Worm (Caenorhabditis elegans) whole organism, L3 larva: ENCODE measurements around the gene Y44A6D.7.

ENCODE experiments used
- R02D3.7 ChIP-seq: fragments of 150-350 bp; optimal IDR thresholded peaks from 2 replicates; lab custom pipeline; 2014; ENCODE audit warnings: missing biosample characterization, missing genetic modification characterization
- aly-2 ChIP-seq: fragments of 150-350 bp; optimal IDR thresholded peaks from 2 replicates; lab custom pipeline; 2014; ENCODE audit warnings: missing biosample characterization, missing genetic modification characterization
- ama-1 ChIP-seq: fragments of 150-350 bp; optimal IDR thresholded peaks from 2 replicates; lab custom pipeline; 2018
- ceh-16 ChIP-seq: sonication (generic microtip); optimal IDR thresholded peaks from 2 replicates; lab custom pipeline; 2017; ENCODE audit warnings: missing biosample characterization, missing genetic modification characterization
- ceh-28 ChIP-seq: fragments of 150-350 bp; optimal IDR thresholded peaks from 2 replicates; lab custom pipeline; 2014; ENCODE audit warnings: missing biosample characterization, missing genetic modification reagents, missing genetic modification characterization
- ceh-82 ChIP-seq: fragments of 150-350 bp; optimal IDR thresholded peaks from 2 replicates; lab custom pipeline; 2014; ENCODE audit warnings: missing biosample characterization, missing genetic modification characterization
- daf-12 ChIP-seq: fragments of 150-350 bp; optimal IDR thresholded peaks from 2 replicates; lab custom pipeline; 2014; ENCODE audit warnings: missing biosample characterization, missing genetic modification reagents, missing genetic modification characterization
- egl-27 ChIP-seq: sonication (generic microtip); optimal IDR thresholded peaks from 4 replicates; lab custom pipeline; 2017; ENCODE audit warnings: missing biosample characterization, missing genetic modification reagents, missing genetic modification characterization
- egl-5 ChIP-seq: fragments of 150-350 bp; optimal IDR thresholded peaks from 2 replicates; lab custom pipeline; 2017; ENCODE audit warnings: missing biosample characterization, missing genetic modification reagents, missing genetic modification characterization, inconsistent platforms
- elt-1 ChIP-seq: fragments of 150-350 bp; optimal IDR thresholded peaks from 2 replicates; lab custom pipeline; 2014; ENCODE audit warnings: missing biosample characterization, missing genetic modification characterization
- elt-2 ChIP-seq: sonication (generic microtip); optimal IDR thresholded peaks from 2 replicates; lab custom pipeline; 2016; ENCODE audit warnings: missing genetic modification reagents, mild to moderate bottlenecking, missing genetic modification characterization, missing compliant biosample characterization
- fkh-10 ChIP-seq: sonication (generic microtip); optimal IDR thresholded peaks from 2 replicates; lab custom pipeline; 2017; ENCODE audit warnings: missing biosample characterization, missing genetic modification reagents, missing genetic modification characterization
- fkh-2 ChIP-seq: fragments of 150-350 bp; optimal IDR thresholded peaks from 2 replicates; lab custom pipeline; 2014; ENCODE audit warnings: missing biosample characterization, missing genetic modification reagents, missing genetic modification characterization
- fos-1 ChIP-seq: fragments of 150-350 bp; optimal IDR thresholded peaks from 2 replicates; lab custom pipeline; 2014; ENCODE audit warnings: missing biosample characterization, missing genetic modification characterization
- hmg-11 ChIP-seq: sonication (generic microtip); optimal IDR thresholded peaks from 2 replicates; lab custom pipeline; 2016; ENCODE audit warnings: missing genetic modification characterization, missing compliant biosample characterization
- jun-1 ChIP-seq: fragments of 150-350 bp; optimal IDR thresholded peaks from 2 replicates; lab custom pipeline; 2014; ENCODE audit warnings: missing biosample characterization, missing genetic modification reagents, missing genetic modification characterization
- lin-15B ChIP-seq: fragments of 150-350 bp; optimal IDR thresholded peaks from 2 replicates; lab custom pipeline; 2014; ENCODE audit warnings: missing biosample characterization, missing genetic modification characterization
- lin-39 ChIP-seq: fragments of 150-350 bp; optimal IDR thresholded peaks from 2 replicates; lab custom pipeline; 2018; ENCODE audit warnings: missing biosample characterization, missing genetic modification reagents, missing genetic modification characterization
- lsy-12 ChIP-seq: sonication (generic microtip); optimal IDR thresholded peaks from 2 replicates; lab custom pipeline; 2016; ENCODE audit warnings: mild to moderate bottlenecking, missing genetic modification characterization, missing compliant biosample characterization
- mdl-1 ChIP-seq: fragments of 150-350 bp; optimal IDR thresholded peaks from 2 replicates; lab custom pipeline; 2014; ENCODE audit warnings: missing biosample characterization, missing genetic modification characterization
- mml-1 ChIP-seq: fragments of 150-350 bp; sonication (generic microtip); optimal IDR thresholded peaks from 3 replicates; lab custom pipeline; 2014; ENCODE audit warnings: missing biosample characterization, missing genetic modification characterization
- nfya-1 ChIP-seq: sonication (generic microtip); optimal IDR thresholded peaks from 2 replicates; lab custom pipeline; 2017; ENCODE audit warnings: missing genetic modification characterization, mild to moderate bottlenecking, missing compliant biosample characterization, antibody characterized with exemption, moderate library complexity; ENCODE audit not compliant: insufficient read depth
- nhr-11 ChIP-seq: fragments of 150-350 bp; optimal IDR thresholded peaks from 2 replicates; lab custom pipeline; 2014; ENCODE audit warnings: missing biosample characterization, missing genetic modification characterization
- nhr-12 ChIP-seq: fragments of 150-350 bp; optimal IDR thresholded peaks from 2 replicates; lab custom pipeline; 2014; ENCODE audit warnings: missing biosample characterization, missing genetic modification characterization
- nhr-23 ChIP-seq: fragments of 150-350 bp; optimal IDR thresholded peaks from 2 replicates; lab custom pipeline; 2014; ENCODE audit warnings: missing biosample characterization, missing genetic modification reagents, missing genetic modification characterization
- nhr-25 ChIP-seq: sonication (generic microtip); optimal IDR thresholded peaks from 2 replicates; lab custom pipeline; 2017; ENCODE audit warnings: missing biosample characterization, missing genetic modification characterization
- nhr-28 ChIP-seq: fragments of 150-350 bp; optimal IDR thresholded peaks from 2 replicates; lab custom pipeline; 2014; ENCODE audit warnings: missing biosample characterization, missing genetic modification characterization
- nhr-43 ChIP-seq: sonication (generic microtip); optimal IDR thresholded peaks from 2 replicates; lab custom pipeline; 2016; ENCODE audit warnings: mild to moderate bottlenecking, missing genetic modification characterization, missing compliant biosample characterization; ENCODE audit not compliant: poor library complexity, severe bottlenecking
- nhr-76 ChIP-seq: fragments of 150-350 bp; sonication (generic microtip); optimal IDR thresholded peaks from 5 replicates; lab custom pipeline; 2014; ENCODE audit warnings: missing biosample characterization, missing genetic modification characterization
- nhr-77 ChIP-seq: fragments of 150-350 bp; optimal IDR thresholded peaks from 2 replicates; lab custom pipeline; 2014; ENCODE audit warnings: missing biosample characterization, missing genetic modification characterization
- pha-4 ChIP-seq: fragments of 150-350 bp; optimal IDR thresholded peaks from 2 replicates; lab custom pipeline; 2014; ENCODE audit warnings: missing biosample characterization, missing genetic modification reagents, missing genetic modification characterization
- skn-1 ChIP-seq: fragments of 150-350 bp; optimal IDR thresholded peaks from 2 replicates; lab custom pipeline; 2014; ENCODE audit warnings: missing biosample characterization, missing genetic modification characterization
- snpc-4 ChIP-seq: fragments of 150-350 bp; optimal IDR thresholded peaks from 2 replicates; lab custom pipeline; 2014; ENCODE audit warnings: missing biosample characterization, missing genetic modification characterization
- tbx-2 ChIP-seq: sonication (generic microtip); optimal IDR thresholded peaks from 2 replicates; lab custom pipeline; 2016; ENCODE audit warnings: mild to moderate bottlenecking, missing genetic modification characterization, missing compliant biosample characterization
- unc-39 ChIP-seq: sonication (generic microtip); optimal IDR thresholded peaks from 4 replicates; lab custom pipeline; 2017; ENCODE audit warnings: missing biosample characterization, missing genetic modification characterization
- zag-1 ChIP-seq: fragments of 150-350 bp; optimal IDR thresholded peaks from 2 replicates; lab custom pipeline; 2014; ENCODE audit warnings: missing biosample characterization, missing genetic modification characterization
- ztf-11 ChIP-seq: fragments of 150-350 bp; optimal IDR thresholded peaks from 2 replicates; lab custom pipeline; 2014; ENCODE audit warnings: missing biosample characterization, missing genetic modification characterization
- ztf-4 ChIP-seq: fragments of 150-350 bp; optimal IDR thresholded peaks from 2 replicates; lab custom pipeline; 2014; ENCODE audit warnings: missing biosample characterization, missing genetic modification characterization

The Y44A6D.7 gene

DNA sequence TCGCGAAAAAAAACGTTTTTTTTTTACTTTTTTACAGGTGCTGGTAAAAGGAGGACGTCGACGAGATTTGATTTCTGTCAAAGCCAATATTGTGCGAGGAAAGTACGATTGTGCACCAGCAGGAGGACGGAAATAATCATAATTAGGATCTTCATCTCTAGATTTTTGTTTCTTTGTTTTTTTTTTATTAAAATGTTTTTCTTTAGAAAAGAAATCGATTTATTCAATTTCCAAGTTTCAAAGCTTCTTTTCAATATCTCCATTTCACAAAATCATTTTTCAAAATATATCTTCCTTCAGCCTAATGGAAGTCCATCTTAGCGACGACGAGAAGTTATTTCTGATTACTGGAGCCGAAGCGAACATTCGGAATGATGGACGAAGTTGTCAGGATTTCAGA is 24.0 kb downstream of the Y44A6D.7 start, which contains the start of gene exos-7:
exos-7 (plus strand) TSS at position 301 of the 400 bp plus-strand sequence.
- TF ChIP-seq ztf-11 (tag; lab: Kevin White, UChicago) (no peak), elt-1 (no peak), hmg-11 (no peak), nhr-76 (tag; lab: Kevin White, UChicago) (no peak), nhr-12 (no peak), pha-4 (tag; lab: Kevin White, UChicago) (no peak)

ce11 chrV:20841484-20841883 is 27.0 kb downstream of the Y44A6D.7 start:
- TF ChIP-seq elt-1 (no peak), mdl-1 (tag; lab: Kevin White, UChicago) (no peak), nhr-43 (no peak)

ce11 chrV:20845524-20846208 is 31.1 kb downstream of the Y44A6D.7 start, which contains the start of the genes F31D4.2 and fkb-6:
TSS of gene F31D4.2 (minus strand) at chrV:20845546.
TSS of gene fkb-6 (plus strand) at chrV:20846158.
- TF ChIP-seq zag-1 (tag; lab: Kevin White, UChicago) (no peak), ceh-28 (tag; lab: Kevin White, UChicago) (peak; percentile 76), fkh-10 (GFP tag; lab: Kevin White, UChicago) (peak; percentile 74), skn-1 (tag; lab: Kevin White, UChicago) (peak; percentile 3), elt-1 (no peak), nhr-12 (no peak), aly-2 (no peak), fos-1 (tag; lab: Kevin White, UChicago) (no peak), nhr-23 (peak; percentile 48), lsy-12 (tag; lab: Kevin White, UChicago) (peak; percentile 60), nhr-25 (peak; percentile 82), mml-1 (no peak), jun-1 (tag; lab: Kevin White, UChicago) (peak; percentile 43), hmg-11 (peak; percentile 84), ztf-4 (tag; lab: Kevin White, UChicago) (peak; percentile 1), nhr-77 (tag; lab: Kevin White, UChicago) (no peak), elt-2 (tag; lab: Kevin White, UChicago) (peak; percentile 41), nhr-43 (peak; percentile 37), daf-12 (tag; lab: Kevin White, UChicago) (no peak), lin-15B (tag; lab: Kevin White, UChicago) (peak; percentile 62), pha-4 (tag; lab: Kevin White, UChicago) (peak; percentile 72), nhr-11 (tag; lab: Kevin White, UChicago) (no peak), ceh-16 (tag; lab: Kevin White, UChicago) (no peak), lin-39 (tag; lab: Kevin White, UChicago) (peak; percentile 63), nfya-1 (peak; percentile 85), ceh-82 (tag; lab: Kevin White, UChicago) (no peak), egl-27 (tag; lab: Kevin White, UChicago) (peak; percentile 7), nhr-28 (tag; lab: Kevin White, UChicago) (no peak), egl-5 (tag; lab: Kevin White, UChicago) (peak; percentile 45), fkh-2 (tag; lab: Kevin White, UChicago) (no peak), R02D3.7 (peak; percentile 45), snpc-4 (peak; percentile 52)

DNA sequence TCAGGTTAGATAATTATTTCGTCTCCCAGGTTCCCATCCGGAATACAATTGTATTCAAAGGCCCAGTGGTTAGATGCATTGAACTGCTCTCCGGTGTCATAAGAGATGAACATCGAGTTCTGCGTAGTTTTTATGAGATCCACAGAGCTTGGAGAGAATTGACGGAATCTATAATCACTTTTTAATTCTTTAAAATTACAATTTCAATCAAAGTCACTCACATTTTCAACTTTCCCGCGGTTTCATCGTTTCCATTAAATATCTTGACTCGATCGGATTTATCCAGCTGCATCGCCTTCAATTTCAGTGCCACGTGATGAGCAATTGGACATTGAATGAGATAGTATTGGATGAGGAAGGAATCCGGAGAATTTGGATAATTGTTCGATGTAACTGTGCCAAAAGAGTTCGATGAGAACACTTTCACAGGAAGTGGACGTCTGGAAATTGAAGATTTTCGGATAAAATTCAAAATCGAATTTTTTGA is 33.3 kb downstream of the Y44A6D.7 start:
- peak; percentile 88 for TF ChIP-seq ama-1 (lab: Kevin White, UChicago)
- no peak for TF ChIP-seq unc-39 (tag; lab: Kevin White, UChicago)
- TF ChIP-seq tbx-2 = peak; percentile 12
- peak; percentile 13 for TF ChIP-seq pha-4 (tag; lab: Kevin White, UChicago)
- TF ChIP-seq nhr-43 = peak; percentile 22
- TF ChIP-seq egl-5 (tag; lab: Kevin White, UChicago) = no peak
- TF ChIP-seq ztf-4 (tag; lab: Kevin White, UChicago) = peak; percentile 35
- TF ChIP-seq, all 47 proteins: peak for 5
